Worm (Caenorhabditis elegans): ENCODE results near the gene str-64.

Gene str-64

ce11 chrV:3256809-3257208 lies 26.2 kb upstream of the str-64 start:
- TF ChIP-seq hlh-8 (tag; optimal IDR thresholded peaks at IDR 0.05): peak; percentile 30
- TF ChIP-seq hlh-30 (tag; optimal IDR thresholded peaks at IDR 0.05; ENCODE audit: insufficient read depth): peak; percentile 37
- no peak for TF ChIP-seq ceh-30 (tag; optimal IDR thresholded peaks at IDR 0.05)
- no peak for TF ChIP-seq sox-2 (GFP tag; IDR thresholded peaks at IDR 0.05)

- no peak for TF ChIP-seq elt-2 (tag; optimal IDR thresholded peaks at IDR 0.05)
- TF ChIP-seq ceh-9 (tag; optimal IDR thresholded peaks at IDR 0.05): no peak
- TF ChIP-seq sox-2 (GFP tag; IDR thresholded peaks at IDR 0.05): no peak
These were observed 25.8 kb upstream of the str-64 start, which contains the start of gene T28A11.22 for ce11 chrV:3257277-3257676. Gene T28A11.22, plus strand, starts transcription at chrV:3257577.

ce11 chrV:3259168-3259622 lies 23.9 kb upstream of the str-64 start, which contains the start of gene T28A11.16:
Gene T28A11.16, minus strand, starts transcription at chrV:3259218.
- TF ChIP-seq ceh-48 (tag; optimal IDR thresholded peaks at IDR 0.05): no peak
- TF ChIP-seq odd-2 (tag; optimal IDR thresholded peaks at IDR 0.05): no peak
- TF ChIP-seq lim-6 (tag; optimal IDR thresholded peaks at IDR 0.05): no peak
- TF ChIP-seq fax-1 (tag; optimal IDR thresholded peaks at IDR 0.05): no peak
- TF ChIP-seq ref-2 (tag; optimal IDR thresholded peaks at IDR 0.05): no peak
- TF ChIP-seq sox-2 (GFP tag; IDR thresholded peaks at IDR 0.05): no peak
- no peak for TF ChIP-seq ets-4 (tag; optimal IDR thresholded peaks at IDR 0.05)
- TF ChIP-seq npax-4 (tag; optimal IDR thresholded peaks at IDR 0.05): no peak
- no peak for TF ChIP-seq dve-1 (tag; optimal IDR thresholded peaks at IDR 0.05)
- TF ChIP-seq rnt-1 (tag; optimal IDR thresholded peaks at IDR 0.05): no peak
- no peak for TF ChIP-seq nfya-1 (tag; optimal IDR thresholded peaks at IDR 0.05)
- TF ChIP-seq ama-1 (optimal IDR thresholded peaks at IDR 0.05): no peak
- no peak for TF ChIP-seq hlh-8 (tag; optimal IDR thresholded peaks at IDR 0.05)
- TF ChIP-seq dmd-4 (tag; optimal IDR thresholded peaks at IDR 0.05; ENCODE audit: borderline replicate concordance): no peak
- no peak for TF ChIP-seq unc-86 (tag; optimal IDR thresholded peaks at IDR 0.05)
- TF ChIP-seq T23F11.4 (GFP tag; optimal IDR thresholded peaks at IDR 0.05): no peak
- no peak for TF ChIP-seq ceh-14 (tag; optimal IDR thresholded peaks at IDR 0.05)
- no peak for TF ChIP-seq ceh-31 (tag; optimal IDR thresholded peaks at IDR 0.05)
- no peak for TF ChIP-seq K02D7.2 (tag; optimal IDR thresholded peaks at IDR 0.05)
- TF ChIP-seq sox-4 (tag; optimal IDR thresholded peaks at IDR 0.05): no peak

ce11 chrV:3260075-3260474 lies 23.0 kb upstream of the str-64 start, which contains the start of gene srbc-5:
Gene srbc-5, plus strand, starts transcription at chrV:3260375.
- TF ChIP-seq F13H6.1 (tag; optimal IDR thresholded peaks at IDR 0.05) (no peak), K02D7.2 (tag; optimal IDR thresholded peaks at IDR 0.05) (no peak)

- TF ChIP-seq odd-2 (tag; optimal IDR thresholded peaks at IDR 0.05): no peak
- TF ChIP-seq ceh-34 (tag; optimal IDR thresholded peaks at IDR 0.05): no peak
- no peak for TF ChIP-seq ceh-6 (GFP tag; optimal IDR thresholded peaks at IDR 0.05)
- TF ChIP-seq sdc-2 (tag; optimal IDR thresholded peaks at IDR 0.05): no peak
- TF ChIP-seq ahr-1 (tag; optimal IDR thresholded peaks at IDR 0.05): no peak
- TF ChIP-seq ceh-18 (tag; optimal IDR thresholded peaks at IDR 0.05): no peak
- TF ChIP-seq syd-9 (tag; optimal IDR thresholded peaks at IDR 0.05): no peak
These were observed 16.9 kb upstream of the str-64 start, which contains the start of gene T28A11.17 for ce11 chrV:3266189-3266588. Gene T28A11.17, minus strand, starts transcription at chrV:3266289.

ce11 chrV:3267950-3268349 lies 15.1 kb upstream of the str-64 start, which contains the start of gene T28A11.18:
Gene T28A11.18, minus strand, starts transcription at chrV:3268050.
- no peak for TF ChIP-seq pax-1 (tag; optimal IDR thresholded peaks at IDR 0.05)
